Worm (Caenorhabditis elegans) whole organism, L3 larva: Measurements from ENCODE around the gene cmtr-2.

ENCODE experiments used
- R02D3.7 ChIP-seq: fragments of 150-350 bp; optimal IDR thresholded peaks from 2 replicates; lab custom pipeline; 2014; ENCODE audit warnings: missing biosample characterization, missing genetic modification characterization
- ZK546.5 ChIP-seq: sonication (generic microtip); optimal IDR thresholded peaks from 2 replicates; lab custom pipeline; 2017; ENCODE audit warnings: missing biosample characterization, missing genetic modification characterization
- ama-1 ChIP-seq: fragments of 150-350 bp; optimal IDR thresholded peaks from 2 replicates; lab custom pipeline; 2018
- ceh-28 ChIP-seq: fragments of 150-350 bp; optimal IDR thresholded peaks from 2 replicates; lab custom pipeline; 2014; ENCODE audit warnings: missing biosample characterization, missing genetic modification reagents, missing genetic modification characterization
- ceh-82 ChIP-seq: fragments of 150-350 bp; optimal IDR thresholded peaks from 2 replicates; lab custom pipeline; 2014; ENCODE audit warnings: missing biosample characterization, missing genetic modification characterization
- ceh-9 ChIP-seq: sonication (generic microtip); optimal IDR thresholded peaks from 2 replicates; lab custom pipeline; 2018; ENCODE audit warnings: missing biosample characterization, missing genetic modification characterization
- daf-12 ChIP-seq: fragments of 150-350 bp; optimal IDR thresholded peaks from 2 replicates; lab custom pipeline; 2014; ENCODE audit warnings: missing biosample characterization, missing genetic modification reagents, missing genetic modification characterization
- elt-1 ChIP-seq: fragments of 150-350 bp; optimal IDR thresholded peaks from 2 replicates; lab custom pipeline; 2014; ENCODE audit warnings: missing biosample characterization, missing genetic modification characterization
- elt-2 ChIP-seq: sonication (generic microtip); optimal IDR thresholded peaks from 2 replicates; lab custom pipeline; 2016; ENCODE audit warnings: missing genetic modification reagents, mild to moderate bottlenecking, missing genetic modification characterization, missing compliant biosample characterization
- elt-3 ChIP-seq, 3 experiments: fragments of 150-350 bp in 1 of 3; sonication (generic microtip) in 2 of 3; optimal IDR thresholded peaks; 2 replicates in 2 of 3; 4 replicates in 1 of 3; lab custom pipeline; 2014 to 2017; ENCODE audit warnings: missing biosample characterization in 3 of 3, missing genetic modification characterization in 3 of 3
- fkh-10 ChIP-seq: sonication (generic microtip); optimal IDR thresholded peaks from 2 replicates; lab custom pipeline; 2017; ENCODE audit warnings: missing biosample characterization, missing genetic modification reagents, missing genetic modification characterization
- fkh-2 ChIP-seq: fragments of 150-350 bp; optimal IDR thresholded peaks from 2 replicates; lab custom pipeline; 2014; ENCODE audit warnings: missing biosample characterization, missing genetic modification reagents, missing genetic modification characterization
- fos-1 ChIP-seq: fragments of 150-350 bp; optimal IDR thresholded peaks from 2 replicates; lab custom pipeline; 2014; ENCODE audit warnings: missing biosample characterization, missing genetic modification characterization
- hmg-11 ChIP-seq: sonication (generic microtip); optimal IDR thresholded peaks from 2 replicates; lab custom pipeline; 2016; ENCODE audit warnings: missing genetic modification characterization, missing compliant biosample characterization
- jun-1 ChIP-seq: fragments of 150-350 bp; optimal IDR thresholded peaks from 2 replicates; lab custom pipeline; 2014; ENCODE audit warnings: missing biosample characterization, missing genetic modification reagents, missing genetic modification characterization
- lin-39 ChIP-seq: fragments of 150-350 bp; optimal IDR thresholded peaks from 2 replicates; lab custom pipeline; 2018; ENCODE audit warnings: missing biosample characterization, missing genetic modification reagents, missing genetic modification characterization
- lsy-12 ChIP-seq: sonication (generic microtip); optimal IDR thresholded peaks from 2 replicates; lab custom pipeline; 2016; ENCODE audit warnings: mild to moderate bottlenecking, missing genetic modification characterization, missing compliant biosample characterization
- mdl-1 ChIP-seq: fragments of 150-350 bp; optimal IDR thresholded peaks from 2 replicates; lab custom pipeline; 2014; ENCODE audit warnings: missing biosample characterization, missing genetic modification characterization
- mml-1 ChIP-seq: fragments of 150-350 bp; sonication (generic microtip); optimal IDR thresholded peaks from 3 replicates; lab custom pipeline; 2014; ENCODE audit warnings: missing biosample characterization, missing genetic modification characterization
- nfya-1 ChIP-seq: sonication (generic microtip); optimal IDR thresholded peaks from 2 replicates; lab custom pipeline; 2017; ENCODE audit warnings: missing genetic modification characterization, mild to moderate bottlenecking, missing compliant biosample characterization, antibody characterized with exemption, moderate library complexity; ENCODE audit not compliant: insufficient read depth
- nhr-11 ChIP-seq: fragments of 150-350 bp; optimal IDR thresholded peaks from 2 replicates; lab custom pipeline; 2014; ENCODE audit warnings: missing biosample characterization, missing genetic modification characterization
- nhr-12 ChIP-seq: fragments of 150-350 bp; optimal IDR thresholded peaks from 2 replicates; lab custom pipeline; 2014; ENCODE audit warnings: missing biosample characterization, missing genetic modification characterization
- nhr-23 ChIP-seq: fragments of 150-350 bp; optimal IDR thresholded peaks from 2 replicates; lab custom pipeline; 2014; ENCODE audit warnings: missing biosample characterization, missing genetic modification reagents, missing genetic modification characterization
- nhr-237 ChIP-seq: fragments of 150-350 bp; optimal IDR thresholded peaks from 2 replicates; lab custom pipeline; 2014; ENCODE audit warnings: missing biosample characterization, missing genetic modification characterization
- nhr-25 ChIP-seq: sonication (generic microtip); optimal IDR thresholded peaks from 2 replicates; lab custom pipeline; 2017; ENCODE audit warnings: missing biosample characterization, missing genetic modification characterization
- nhr-28 ChIP-seq: fragments of 150-350 bp; optimal IDR thresholded peaks from 2 replicates; lab custom pipeline; 2014; ENCODE audit warnings: missing biosample characterization, missing genetic modification characterization
- nhr-43 ChIP-seq: sonication (generic microtip); optimal IDR thresholded peaks from 2 replicates; lab custom pipeline; 2016; ENCODE audit warnings: mild to moderate bottlenecking, missing genetic modification characterization, missing compliant biosample characterization; ENCODE audit not compliant: poor library complexity, severe bottlenecking
- nhr-67 ChIP-seq: fragments of 150-350 bp; optimal IDR thresholded peaks from 2 replicates; lab custom pipeline; 2014; ENCODE audit warnings: missing biosample characterization, missing genetic modification characterization
- nhr-76 ChIP-seq: fragments of 150-350 bp; sonication (generic microtip); optimal IDR thresholded peaks from 5 replicates; lab custom pipeline; 2014; ENCODE audit warnings: missing biosample characterization, missing genetic modification characterization
- nhr-77 ChIP-seq: fragments of 150-350 bp; optimal IDR thresholded peaks from 2 replicates; lab custom pipeline; 2014; ENCODE audit warnings: missing biosample characterization, missing genetic modification characterization
- pqm-1 ChIP-seq: fragments of 150-350 bp; optimal IDR thresholded peaks from 2 replicates; lab custom pipeline; 2017; ENCODE audit warnings: missing biosample characterization, missing genetic modification characterization, inconsistent platforms
- skn-1 ChIP-seq: fragments of 150-350 bp; optimal IDR thresholded peaks from 2 replicates; lab custom pipeline; 2014; ENCODE audit warnings: missing biosample characterization, missing genetic modification characterization
- ztf-11 ChIP-seq: fragments of 150-350 bp; optimal IDR thresholded peaks from 2 replicates; lab custom pipeline; 2014; ENCODE audit warnings: missing biosample characterization, missing genetic modification characterization

cmtr-2 gene

DNA sequence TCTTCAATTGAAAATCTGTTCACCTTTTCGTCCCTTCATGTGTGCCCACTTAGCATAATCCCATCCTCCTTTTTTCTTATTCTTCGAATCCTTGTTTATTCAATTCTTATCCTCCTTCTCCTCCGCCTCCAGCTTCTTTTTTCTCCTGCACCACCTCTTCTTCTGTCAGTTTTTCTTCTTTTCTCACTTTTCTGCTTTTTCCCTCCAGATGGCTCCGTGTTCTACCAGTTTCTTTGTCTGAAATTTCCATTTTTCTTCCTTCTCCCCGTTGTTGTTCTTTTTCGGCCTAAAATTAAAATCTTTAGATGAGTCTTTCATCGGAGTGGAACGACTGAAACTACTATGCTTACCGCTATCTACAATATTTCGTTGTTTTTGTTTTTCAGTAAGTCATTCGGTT is 33.6 kb upstream of the cmtr-2 start, which contains the start of gene acr-21:
Gene acr-21, plus strand, starts transcription at position 301 of the 400 bp plus-strand sequence.
- TF ChIP-seq nhr-23, result no peak
- no peak for TF ChIP-seq ceh-9
- TF ChIP-seq ZK546.5 (tag; lab: Kevin White, UChicago), result no peak
- no peak for TF ChIP-seq nhr-77
- no peak for TF ChIP-seq daf-12
- peak; percentile 15 for TF ChIP-seq fkh-10

DNA sequence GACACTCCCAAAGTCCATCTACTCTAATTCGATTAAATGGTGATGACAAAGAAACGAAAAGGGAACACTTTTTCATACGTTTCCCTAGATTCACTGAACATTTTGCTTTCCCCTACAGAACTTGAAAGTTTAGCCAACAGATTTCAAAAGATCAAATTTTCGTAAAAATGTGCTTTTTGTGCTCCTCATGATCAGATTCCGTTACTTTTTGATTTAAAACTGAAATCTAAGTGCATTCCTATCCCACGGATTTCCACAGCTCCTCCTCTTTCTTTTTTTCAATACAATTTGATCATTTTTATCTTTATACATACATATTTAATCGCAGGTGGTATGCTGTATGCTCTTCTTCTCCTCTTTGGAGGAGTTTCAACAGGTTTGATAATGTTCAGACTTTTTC is 27.6 kb upstream of the cmtr-2 start, which contains the start of gene ddo-3:
Gene ddo-3, plus strand, starts transcription at position 301 of the 400 bp plus-strand sequence.
- no peak for TF ChIP-seq elt-2
- TF ChIP-seq nhr-28, result no peak
- TF ChIP-seq pqm-1 (tag; lab: Kevin White, UChicago), result no peak
- no peak for TF ChIP-seq mml-1
- TF ChIP-seq ztf-11 (tag; lab: Kevin White, UChicago), result no peak
- no peak for TF ChIP-seq nhr-237 (tag; lab: Kevin White, UChicago)
- TF ChIP-seq nhr-77, result no peak
- no peak for TF ChIP-seq hmg-11 (tag; lab: Kevin White, UChicago)
- TF ChIP-seq skn-1 (tag; lab: Kevin White, UChicago), result no peak
- TF ChIP-seq ZK546.5 (tag; lab: Kevin White, UChicago), result no peak

ce11 chrIII:6589499-6589898 is 25.7 kb upstream of the cmtr-2 start:
- TF ChIP-seq nhr-12 (tag; lab: Kevin White, UChicago) (no peak), elt-2 (no peak), nhr-11 (tag; lab: Kevin White, UChicago) (no peak), pqm-1 (tag; lab: Kevin White, UChicago) (no peak), lin-39 (no peak)

- TF ChIP-seq jun-1 (no peak), nfya-1 (tag; lab: Kevin White, UChicago) (no peak), R02D3.7 (tag; lab: Kevin White, UChicago) (no peak), nhr-67 (tag; lab: Kevin White, UChicago) (no peak), fos-1 (tag; lab: Kevin White, UChicago) (no peak), nhr-25 (tag; lab: Kevin White, UChicago) (no peak), elt-1 (tag; lab: Kevin White, UChicago) (no peak), nhr-76 (tag; lab: Kevin White, UChicago) (no peak)
These were observed 23.1 kb upstream of the cmtr-2 start, which contains the start of gene F20H11.1 for ce11 chrIII:6592075-6592474. F20H11.1 (minus strand) TSS chrIII:6592175.

DNA sequence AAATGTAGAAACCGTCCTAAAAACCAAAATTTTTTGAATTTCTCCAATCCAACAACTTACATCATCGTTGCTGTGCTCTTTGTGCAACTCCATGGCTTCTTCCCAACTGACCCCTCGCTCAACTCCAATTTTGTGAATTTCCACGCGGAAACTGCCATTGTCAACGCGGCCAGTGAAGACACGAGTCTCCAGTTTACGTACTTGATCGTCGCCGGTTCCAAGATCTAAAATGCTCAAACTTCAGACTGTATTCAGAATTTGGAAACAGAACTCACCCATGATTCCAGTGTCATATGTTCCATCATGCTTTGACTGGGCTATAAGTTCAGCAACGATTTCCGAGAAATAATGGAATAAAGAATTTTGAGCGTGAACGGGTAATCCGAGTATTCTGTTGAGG is 21.1 kb upstream of the cmtr-2 start:
- TF ChIP-seq skn-1 (tag; lab: Kevin White, UChicago) (no peak), ama-1 (lab: Kevin White, UChicago) (no peak), ceh-82 (tag; lab: Kevin White, UChicago) (no peak), fkh-2 (tag; lab: Kevin White, UChicago) (no peak), elt-3 (tag; optimal IDR thresholded peaks at IDR 0.05; lab: Kevin White, UChicago) (no peak), nhr-77 (no peak), mdl-1 (tag; lab: Kevin White, UChicago) (no peak)
- TF ChIP-seq, all 47 proteins: peak for 0

DNA sequence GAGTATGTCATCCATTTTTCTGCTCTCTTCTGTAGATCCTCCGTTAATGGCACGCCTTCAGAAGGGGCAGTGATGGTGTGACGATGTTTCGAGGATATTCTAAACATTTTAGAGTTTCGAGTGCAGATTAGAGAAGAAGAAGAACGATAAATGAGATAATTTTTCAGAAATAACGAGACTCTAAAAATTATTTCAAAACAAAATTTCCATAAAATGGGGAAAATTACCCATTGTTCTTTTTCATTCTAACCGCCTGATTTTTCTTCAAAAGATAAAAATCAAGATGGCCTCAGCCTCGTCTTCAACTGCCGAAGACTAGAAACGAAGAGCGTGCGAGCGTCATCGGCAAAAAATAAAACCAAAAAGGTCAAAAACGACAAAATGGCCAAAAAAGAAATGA is 14.1 kb upstream of the cmtr-2 start, which contains the start of gene let-765:
Gene let-765, minus strand, starts transcription at position 101 of the 400 bp plus-strand sequence.
- TF ChIP-seq nhr-25 (tag; lab: Kevin White, UChicago) (peak; percentile 33), nhr-43 (tag; lab: Kevin White, UChicago) (no peak)
- TF ChIP-seq, all 47 proteins: peak for 1

DNA sequence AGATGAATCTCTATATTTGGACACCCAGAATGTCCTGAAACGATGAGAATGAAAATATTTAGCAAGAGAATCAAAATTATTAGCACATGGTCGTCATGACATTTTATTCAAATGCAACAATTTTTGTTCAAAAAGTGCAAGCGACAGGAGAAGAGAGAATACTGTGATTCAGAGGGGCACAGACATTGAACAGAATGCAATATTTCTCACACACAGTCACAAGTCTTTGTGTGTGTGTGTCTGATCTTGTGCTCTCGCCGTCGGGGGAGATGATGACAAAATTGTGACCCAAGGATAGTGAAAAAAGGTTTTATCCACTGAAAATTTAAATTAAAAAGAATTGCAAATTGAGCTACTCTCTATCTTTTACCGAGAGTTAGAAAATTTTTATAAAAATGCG is 12.0 kb upstream of the cmtr-2 start:
- TF ChIP-seq fkh-2 (tag; lab: Kevin White, UChicago), result no peak
- no peak for TF ChIP-seq nfya-1 (tag; lab: Kevin White, UChicago)
- no peak for TF ChIP-seq nhr-28
- no peak for TF ChIP-seq elt-1 (tag; lab: Kevin White, UChicago)
- no peak for TF ChIP-seq nhr-11 (tag; lab: Kevin White, UChicago)
- TF ChIP-seq lsy-12 (tag; lab: Kevin White, UChicago), result no peak
- TF ChIP-seq elt-2, result no peak
- no peak for TF ChIP-seq ceh-28 (tag; lab: Kevin White, UChicago)
